Worm (Caenorhabditis elegans) whole organism, young adult: ENCODE measurements around the gene lro-1.

ENCODE experiments used
- F22D6.2 ChIP-seq: sonication (generic microtip); optimal IDR thresholded peaks from 2 replicates; lab custom pipeline; 2016; ENCODE audit warnings: mild to moderate bottlenecking, missing genetic modification characterization, missing compliant biosample characterization
- F23B12.7 ChIP-seq: sonication (generic microtip); optimal IDR thresholded peaks from 2 replicates; lab custom pipeline; 2017; ENCODE audit warnings: missing genetic modification characterization, mild to moderate bottlenecking, missing compliant biosample characterization, antibody characterized with exemption, moderate library complexity; ENCODE audit not compliant: insufficient read depth
- F37B4.10 ChIP-seq: fragments of 200-800 bp; sonication (Bioruptor generic); IDR thresholded peaks from 2 replicates; pipeline ENCODE4 v1.3.6; 2022; ENCODE audit warnings: missing genetic modification characterization, missing compliant biosample characterization
- F39B2.1 ChIP-seq: fragments of 200-800 bp; sonication (Bioruptor generic); IDR thresholded peaks from 2 replicates; pipeline ENCODE4 v1.3.6; 2022; ENCODE audit warnings: missing genetic modification reagents, missing genetic modification characterization, missing compliant biosample characterization
- F55B11.4 ChIP-seq: sonication (generic microtip); optimal IDR thresholded peaks from 2 replicates; lab custom pipeline; 2016; ENCODE audit warnings: missing compliant biosample characterization, missing genetic modification characterization, borderline replicate concordance; ENCODE audit not compliant: insufficient read depth
- F57C9.4 ChIP-seq: sonication (generic microtip); optimal IDR thresholded peaks from 2 replicates; lab custom pipeline; 2017; ENCODE audit warnings: mild to moderate bottlenecking, missing genetic modification characterization, missing compliant biosample characterization
- athp-1 ChIP-seq: sonication (generic microtip); optimal IDR thresholded peaks from 2 replicates; lab custom pipeline; 2017; ENCODE audit warnings: mild to moderate bottlenecking, missing genetic modification characterization, missing compliant biosample characterization
- attf-3 ChIP-seq: fragments of 200-800 bp; sonication (Bioruptor generic); conservative IDR thresholded peaks from 2 replicates; pipeline ENCODE4 v1.3.6; 2022; ENCODE audit warnings: missing genetic modification reagents, missing genetic modification characterization, missing compliant biosample characterization
- attf-5 ChIP-seq: fragments of 200-800 bp; sonication (Bioruptor generic); optimal IDR thresholded peaks from 2 replicates; lab custom pipeline; 2018; ENCODE audit warnings: mild to moderate bottlenecking, missing genetic modification characterization, missing compliant biosample characterization
- bed-2 ChIP-seq: fragments of 200-800 bp; sonication (Bioruptor generic); IDR thresholded peaks from 2 replicates; pipeline ENCODE4 v1.3.6; 2022; ENCODE audit warnings: missing genetic modification reagents, missing genetic modification characterization, missing compliant biosample characterization
- ceh-27 ChIP-seq: fragments of 200-800 bp; sonication (Bioruptor generic); optimal IDR thresholded peaks from 2 replicates; lab custom pipeline; 2018; ENCODE audit warnings: mild to moderate bottlenecking, missing genetic modification characterization, moderate library complexity, missing compliant biosample characterization
- dpff-1 ChIP-seq: sonication (generic microtip); optimal IDR thresholded peaks from 2 replicates; lab custom pipeline; 2017; ENCODE audit warnings: mild to moderate bottlenecking, missing genetic modification characterization, missing compliant biosample characterization
- dpl-1 ChIP-seq: fragments of 150-350 bp; optimal IDR thresholded peaks from 2 replicates; lab custom pipeline; 2014; ENCODE audit warnings: missing biosample characterization, missing genetic modification reagents, missing genetic modification characterization
- egl-44 ChIP-seq: fragments of 200-800 bp; sonication (Bioruptor generic); IDR thresholded peaks from 2 replicates; pipeline ENCODE4 v1.3.6; 2022; ENCODE audit warnings: missing genetic modification reagents, missing genetic modification characterization, missing compliant biosample characterization
- egrh-3 ChIP-seq: fragments of 200-800 bp; sonication (Bioruptor generic); IDR thresholded peaks from 2 replicates; pipeline ENCODE4 v1.3.6; 2022; ENCODE audit warnings: missing genetic modification reagents, missing genetic modification characterization, missing compliant biosample characterization
- ekl-4 ChIP-seq: fragments of 200-800 bp; sonication (Bioruptor generic); IDR thresholded peaks from 2 replicates; pipeline ENCODE4 v1.3.6; 2022; ENCODE audit warnings: missing genetic modification reagents, missing genetic modification characterization, missing compliant biosample characterization
- ets-4 ChIP-seq: fragments of 200-800 bp; sonication (Bioruptor generic); optimal IDR thresholded peaks from 2 replicates; lab custom pipeline; 2018; ENCODE audit warnings: mild to moderate bottlenecking, missing genetic modification characterization, missing compliant biosample characterization
- gei-17 ChIP-seq: fragments of 200-800 bp; sonication (Bioruptor generic); optimal IDR thresholded peaks from 2 replicates; lab custom pipeline; 2018; ENCODE audit warnings: mild to moderate bottlenecking, missing genetic modification characterization, missing compliant biosample characterization
- hmg-20 ChIP-seq: fragments of 200-800 bp; sonication (Bioruptor generic); IDR thresholded peaks from 2 replicates; pipeline ENCODE4 v1.3.6; 2022; ENCODE audit warnings: missing genetic modification reagents, missing genetic modification characterization, missing compliant biosample characterization
- hsf-1 ChIP-seq: fragments of 200-800 bp; sonication (Bioruptor generic); IDR thresholded peaks from 2 replicates; pipeline ENCODE4 v1.3.6; 2022; ENCODE audit warnings: missing genetic modification reagents, missing genetic modification characterization, missing compliant biosample characterization
- let-526 ChIP-seq: fragments of 200-800 bp; sonication (Bioruptor generic); IDR thresholded peaks from 2 replicates; pipeline ENCODE4 v1.3.6; 2022; ENCODE audit warnings: missing genetic modification reagents, missing genetic modification characterization, missing compliant biosample characterization
- let-607 ChIP-seq, 2 experiments: fragments of 200-800 bp in 1 of 2; sonication (Bioruptor generic) in 1 of 2; sonication (generic microtip) in 1 of 2; optimal IDR thresholded peaks; 2 replicates each; lab custom pipeline; 2016 to 2018; ENCODE audit warnings: mild to moderate bottlenecking in 2 of 2, missing compliant biosample characterization in 2 of 2, missing genetic modification characterization in 2 of 2, moderate library complexity in 2 of 2, missing genotype in 1 of 2
- lin-54 ChIP-seq: fragments of 200-800 bp; sonication (Bioruptor generic); optimal IDR thresholded peaks from 2 replicates; lab custom pipeline; 2018; ENCODE audit warnings: mild to moderate bottlenecking, missing genetic modification characterization, missing compliant biosample characterization
- mcd-1 ChIP-seq: fragments of 200-800 bp; sonication (Bioruptor generic); IDR thresholded peaks from 2 replicates; pipeline ENCODE4 v1.3.6; 2022; ENCODE audit warnings: missing genetic modification reagents, missing genetic modification characterization, missing compliant biosample characterization
- mel-28 ChIP-seq: sonication (generic microtip); optimal IDR thresholded peaks from 2 replicates; lab custom pipeline; 2016; ENCODE audit warnings: borderline replicate concordance, mild to moderate bottlenecking, missing genetic modification characterization, missing compliant biosample characterization
- nhr-179 ChIP-seq: sonication (generic microtip); optimal IDR thresholded peaks from 2 replicates; lab custom pipeline; 2016; ENCODE audit warnings: mild to moderate bottlenecking, missing genetic modification characterization, missing compliant biosample characterization
- nhr-27 ChIP-seq: fragments of 200-800 bp; sonication (Bioruptor generic); optimal IDR thresholded peaks from 2 replicates; lab custom pipeline; 2018; ENCODE audit warnings: mild to moderate bottlenecking, missing genetic modification characterization, moderate library complexity, missing compliant biosample characterization
- nhr-80 ChIP-seq: sonication (generic microtip); optimal IDR thresholded peaks from 2 replicates; lab custom pipeline; 2016; ENCODE audit warnings: missing genetic modification characterization, missing compliant biosample characterization
- rec-8 ChIP-seq, 2 experiments: sonication (generic microtip); optimal IDR thresholded peaks; 2 replicates each; lab custom pipeline; 2016; ENCODE audit warnings: mild to moderate bottlenecking in 2 of 2, missing genetic modification characterization in 2 of 2, missing genetic modification reagents in 2 of 2, missing genotype in 2 of 2, missing biosample characterization in 1 of 2, missing compliant biosample characterization in 1 of 2, moderate library complexity in 1 of 2
- snpc-4 ChIP-seq, 5 experiments: fragments of 150-350 bp in 1 of 5; sonication (generic microtip) in 4 of 5; optimal IDR thresholded peaks; 2 replicates each; lab custom pipeline; 2014 to 2018; ENCODE audit warnings: missing genetic modification characterization in 5 of 5, missing biosample characterization in 3 of 5, antibody characterized with exemption in 2 of 5, mild to moderate bottlenecking in 2 of 5, missing compliant biosample characterization in 2 of 5, missing genotype in 2 of 5, moderate library complexity in 2 of 5, missing genetic modification reagents in 1 of 5
- sptf-2 ChIP-seq: fragments of 200-800 bp; sonication (Bioruptor generic); optimal IDR thresholded peaks from 2 replicates; lab custom pipeline; 2018; ENCODE audit warnings: mild to moderate bottlenecking, missing genetic modification characterization, missing compliant biosample characterization
- tbx-9 ChIP-seq: sonication (generic microtip); optimal IDR thresholded peaks from 2 replicates; lab custom pipeline; 2016; ENCODE audit warnings: borderline replicate concordance, missing genetic modification characterization, inconsistent platforms, missing compliant biosample characterization
- ztf-18 ChIP-seq: sonication (generic microtip); optimal IDR thresholded peaks from 2 replicates; lab custom pipeline; 2016; ENCODE audit warnings: missing genotype, mild to moderate bottlenecking, missing genetic modification characterization, missing compliant biosample characterization
- ztf-26 ChIP-seq: sonication (generic microtip); optimal IDR thresholded peaks from 2 replicates; lab custom pipeline; 2017; ENCODE audit warnings: missing genetic modification characterization, missing compliant biosample characterization

The lro-1 gene

ce11 chrX:6319546-6319945 lies 47.7 kb downstream of the lro-1 start, which contains the start of gene chtb-3:
TSS of gene chtb-3 (minus strand) at chrX:6319646.
- TF ChIP-seq attf-3 (no peak), let-526 (no peak), F57C9.4 (tag; lab: Kevin White, UChicago) (no peak), nhr-179 (tag; lab: Kevin White, UChicago) (no peak), F37B4.10 (no peak), F55B11.4 (tag; lab: Kevin White, UChicago) (no peak)
- TF ChIP-seq, all 124 proteins: peak for 0

ce11 chrX:6320887-6321286 lies 49.0 kb downstream of the lro-1 start:
- TF ChIP-seq hsf-1 (GFP tag; lab: Robert Waterston, UW) (0 out of 2 replicates have a peak, but pooled peaks have one; percentile 17), ztf-26 (tag; lab: Kevin White, UChicago) (no peak)

ce11 chrX:6321380-6321779 lies 49.5 kb downstream of the lro-1 start:
- no peak for TF ChIP-seq snpc-4 (GFP tag; optimal IDR thresholded peaks at IDR 0.05; lab: Kevin White, UChicago)
- TF ChIP-seq snpc-4 (tag; optimal IDR thresholded peaks at IDR 0.05; lab: Kevin White, UChicago): no peak
- TF ChIP-seq F22D6.2 (tag; lab: Kevin White, UChicago): no peak
- no peak for TF ChIP-seq nhr-80 (tag; lab: Kevin White, UChicago)
- no peak for TF ChIP-seq nhr-27 (tag; lab: Kevin White, UChicago)
- no peak for TF ChIP-seq athp-1 (tag; lab: Kevin White, UChicago)
- no peak for TF ChIP-seq F55B11.4 (tag; lab: Kevin White, UChicago)
- no peak for TF ChIP-seq attf-5
- TF ChIP-seq let-607 (tag; optimal IDR thresholded peaks at IDR 0.05; lab: Kevin White, UChicago): no peak
- TF ChIP-seq mcd-1: no peak
- TF ChIP-seq ekl-4 (GFP tag; lab: Robert Waterston, UW): no peak
- TF ChIP-seq F39B2.1 (GFP tag; lab: Robert Waterston, UW): no peak

ce11 chrX:6323129-6323528 lies 51.2 kb downstream of the lro-1 start, which contains the start of gene col-167:
TSS of gene col-167 (plus strand) at chrX:6323488.
- TF ChIP-seq hsf-1 (GFP tag; lab: Robert Waterston, UW) (no peak), bed-2 (no peak), gei-17 (GFP tag; lab: Kevin White, UChicago) (no peak), egl-44 (GFP tag; lab: Robert Waterston, UW) (no peak), dpff-1 (tag; lab: Kevin White, UChicago) (no peak), ztf-18 (tag; lab: Kevin White, UChicago) (no peak), F37B4.10 (no peak), dpl-1 (no peak), F23B12.7 (no peak), ceh-27 (no peak), tbx-9 (tag; lab: Kevin White, UChicago) (no peak), nhr-179 (tag; lab: Kevin White, UChicago) (no peak), egrh-3 (no peak), lin-54 (GFP tag; lab: Kevin White, UChicago) (no peak), mel-28 (no peak), hmg-20 (GFP tag; lab: Robert Waterston, UW) (no peak), let-526 (no peak), rec-8 (tag; optimal IDR thresholded peaks at IDR 0.05; lab: Kevin White, UChicago) (no peak), ets-4 (GFP tag; lab: Kevin White, UChicago) (no peak), sptf-2 (GFP tag; lab: Kevin White, UChicago) (no peak)
- TF ChIP-seq, all 124 proteins: peak for 0
